Fruit fly (Drosophila melanogaster): Measurements from ENCODE around the gene CG7102.

Gene CG7102

DNA sequence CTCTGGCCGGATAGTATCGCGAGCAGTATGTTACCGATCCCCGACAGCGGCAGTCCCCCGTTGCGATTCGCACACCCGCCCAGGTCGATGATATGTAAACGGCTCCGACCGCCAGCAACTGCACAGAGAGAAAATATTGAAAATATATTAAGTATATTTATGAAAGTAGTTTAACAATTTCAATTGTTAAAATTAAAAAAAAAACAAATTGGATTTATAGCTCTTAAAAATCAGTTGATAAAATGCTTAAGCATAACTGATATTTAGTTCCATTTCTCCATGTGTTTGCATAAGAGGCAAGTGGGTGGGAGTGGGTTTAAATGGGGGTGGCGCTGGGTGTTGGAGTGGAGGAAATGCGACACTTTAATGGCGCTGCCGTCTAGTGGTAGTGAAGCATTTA lies 37.8 kb downstream of the CG7102 start:
- TF ChIP-seq pdm3 (GFP tag; optimal IDR thresholded peaks at IDR 0.05) (no peak), salr (GFP tag; optimal IDR thresholded peaks at IDR 0.05) (no peak), CG16779 (tag; optimal IDR thresholded peaks at IDR 0.05) (no peak), Sox102F (GFP tag; optimal IDR thresholded peaks at IDR 0.05) (no peak), CG10631 (GFP tag; optimal IDR thresholded peaks at IDR 0.05) (peak; percentile 10), CG32006 (GFP tag; optimal IDR thresholded peaks at IDR 0.05) (peak; percentile 33), Ets21C (GFP tag; optimal IDR thresholded peaks at IDR 0.05) (no peak), Eip78C (GFP tag) (peak; percentile 58), Sox15 (GFP tag; optimal IDR thresholded peaks at IDR 0.05) (no peak), fd59A (GFP tag; optimal IDR thresholded peaks at IDR 0.05) (no peak), CG6163 (GFP tag; IDR thresholded peaks at IDR 0.05) (peak; percentile 37; the same call in 1 of the 3 replicates), achi (GFP tag; optimal IDR thresholded peaks at IDR 0.05) (peak; percentile 12), vri (GFP tag; optimal IDR thresholded peaks at IDR 0.05) (no peak), dac (GFP tag; optimal IDR thresholded peaks at IDR 0.05) (no peak), Ets96B (tag; optimal IDR thresholded peaks at IDR 0.05) (no peak), CG10669 (GFP tag; optimal IDR thresholded peaks at IDR 0.05) (no peak), Eip93F (GFP tag; optimal IDR thresholded peaks at IDR 0.05) (no peak), lz (GFP tag; optimal IDR thresholded peaks at IDR 0.05) (no peak), eg (GFP tag; IDR thresholded peaks at IDR 0.05) (no peak), CG4318 (GFP tag; optimal IDR thresholded peaks at IDR 0.05) (no peak), CG8119 (GFP tag; IDR thresholded peaks at IDR 0.05) (peak; percentile 35; the same call in 1 of the 3 replicates), CG6276 (GFP tag; optimal IDR thresholded peaks at IDR 0.05) (no peak)

DNA sequence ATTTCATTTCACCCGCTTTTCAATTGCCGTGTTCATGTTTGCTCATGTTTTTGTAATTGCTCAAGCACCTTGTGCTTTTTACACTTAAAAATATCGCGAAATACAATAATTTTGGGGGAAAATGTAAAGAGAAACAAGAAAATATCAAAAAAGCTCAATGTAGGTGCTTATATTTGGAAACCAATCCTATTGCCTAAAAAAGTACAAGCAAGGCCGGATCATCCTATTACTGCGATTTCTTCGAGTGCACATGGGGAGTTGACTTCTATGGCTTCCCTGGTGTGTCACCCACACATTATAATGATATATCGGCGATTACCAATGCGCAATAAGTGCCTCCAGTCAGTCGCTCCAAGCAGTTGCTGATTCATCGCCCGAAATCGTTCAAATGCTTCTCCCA lies 46.1 kb downstream of the CG7102 start:
- peak; percentile 51 for TF ChIP-seq esn (GFP tag; optimal IDR thresholded peaks at IDR 0.05)
- TF ChIP-seq CG11902 (GFP tag; optimal IDR thresholded peaks at IDR 0.05): no peak
- peak; percentile 21 for TF ChIP-seq lz (GFP tag; optimal IDR thresholded peaks at IDR 0.05)
- peak; percentile 36 for TF ChIP-seq cyc (GFP tag; optimal IDR thresholded peaks at IDR 0.05)
- TF ChIP-seq CG31627 (GFP tag; optimal IDR thresholded peaks at IDR 0.05): peak; percentile 52
- TF ChIP-seq Sox102F (GFP tag; optimal IDR thresholded peaks at IDR 0.05): peak; percentile 52
- TF ChIP-seq topi (GFP tag; optimal IDR thresholded peaks at IDR 0.05): peak; percentile 18
- no peak for TF ChIP-seq net (GFP tag; optimal IDR thresholded peaks at IDR 0.05)
- peak; percentile 49 for TF ChIP-seq svp (GFP tag)
- TF ChIP-seq Hr39 (GFP tag; optimal IDR thresholded peaks at IDR 0.05): peak; percentile 55
- TF ChIP-seq CG34406 (GFP tag; optimal IDR thresholded peaks at IDR 0.05): no peak
- TF ChIP-seq Smox (GFP tag; optimal IDR thresholded peaks at IDR 0.05): peak; percentile 31
- peak; percentile 45 for TF ChIP-seq Eip78C (GFP tag)
- peak; percentile 10 for TF ChIP-seq vri (GFP tag; optimal IDR thresholded peaks at IDR 0.05)

DNA sequence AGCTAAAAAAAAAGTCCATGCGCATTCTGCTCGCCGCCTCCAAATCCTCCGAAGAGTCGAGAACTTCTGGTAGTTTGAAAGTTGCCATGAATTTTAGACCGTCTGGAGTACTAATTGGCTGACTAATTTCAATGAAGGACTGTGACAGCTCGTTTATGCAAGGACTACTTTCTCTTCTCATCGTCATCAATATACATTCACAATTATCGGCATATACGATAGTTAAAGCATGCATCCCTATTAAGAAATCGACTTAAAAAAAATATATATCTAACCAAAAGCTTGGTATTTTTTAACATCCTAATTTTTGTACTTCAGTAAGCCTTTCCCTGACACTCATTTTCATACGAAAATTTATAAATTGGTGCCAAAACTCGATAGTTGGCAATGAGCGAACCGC lies 47.2 kb downstream of the CG7102 start, which contains the start of gene CG14537:
CG14537 (plus strand) TSS at position 301 of the 400 bp plus-strand sequence.
- no peak for TF ChIP-seq CG6276 (GFP tag; optimal IDR thresholded peaks at IDR 0.05)
- no peak for TF ChIP-seq Ets96B (tag; optimal IDR thresholded peaks at IDR 0.05)
- no peak for TF ChIP-seq net (GFP tag; optimal IDR thresholded peaks at IDR 0.05)
- no peak for TF ChIP-seq Ets21C (GFP tag; optimal IDR thresholded peaks at IDR 0.05)
- TF ChIP-seq CG31627 (GFP tag; optimal IDR thresholded peaks at IDR 0.05): no peak
- no peak for TF ChIP-seq Eip75B (GFP tag; optimal IDR thresholded peaks at IDR 0.05)
- no peak for TF ChIP-seq dsx (GFP tag; optimal IDR thresholded peaks at IDR 0.05; ENCODE audit: poor library complexity, severe bottlenecking)
- no peak for TF ChIP-seq pdm3 (GFP tag; optimal IDR thresholded peaks at IDR 0.05)
- TF ChIP-seq dac (GFP tag; optimal IDR thresholded peaks at IDR 0.05): no peak

DNA sequence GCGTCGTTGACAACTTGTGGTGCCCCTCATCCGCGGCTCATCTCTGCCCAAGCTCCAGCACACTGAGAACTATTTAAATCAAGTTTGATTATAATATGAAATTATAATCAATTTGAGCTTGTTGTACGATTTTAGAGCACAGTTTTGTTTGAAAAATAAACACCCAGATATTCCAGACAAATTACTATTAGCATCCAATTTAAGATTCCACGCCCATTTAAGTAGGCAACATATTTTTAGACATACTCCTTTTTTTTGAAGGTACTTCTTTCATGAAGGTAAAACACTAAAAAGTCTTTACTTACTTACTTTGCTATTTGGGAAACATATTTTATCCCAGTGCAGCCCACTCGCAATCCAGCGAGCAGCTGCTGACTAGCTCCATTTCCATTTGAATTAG lies 49.3 kb downstream of the CG7102 start:
- no peak for TF ChIP-seq CG3032 (tag; optimal IDR thresholded peaks at IDR 0.05)
- TF ChIP-seq CG1621 (tag; optimal IDR thresholded peaks at IDR 0.05): no peak
- TF ChIP-seq CG8319 (GFP tag; optimal IDR thresholded peaks at IDR 0.05): no peak
- TF ChIP-seq svp (GFP tag): peak; percentile 35
- no peak for TF ChIP-seq achi (GFP tag; optimal IDR thresholded peaks at IDR 0.05)
- no peak for TF ChIP-seq CG11902 (GFP tag; optimal IDR thresholded peaks at IDR 0.05)
- TF ChIP-seq topi (GFP tag; optimal IDR thresholded peaks at IDR 0.05): no peak
- TF ChIP-seq dac (GFP tag; optimal IDR thresholded peaks at IDR 0.05): no peak
- no peak for TF ChIP-seq eg (GFP tag; IDR thresholded peaks at IDR 0.05)
- TF ChIP-seq CG32006 (GFP tag; optimal IDR thresholded peaks at IDR 0.05): peak; percentile 9

Data from whole organism, prepupa.